Worm (Caenorhabditis elegans): ENCODE results near the gene C09E9.1.

C09E9.1 gene

DNA sequence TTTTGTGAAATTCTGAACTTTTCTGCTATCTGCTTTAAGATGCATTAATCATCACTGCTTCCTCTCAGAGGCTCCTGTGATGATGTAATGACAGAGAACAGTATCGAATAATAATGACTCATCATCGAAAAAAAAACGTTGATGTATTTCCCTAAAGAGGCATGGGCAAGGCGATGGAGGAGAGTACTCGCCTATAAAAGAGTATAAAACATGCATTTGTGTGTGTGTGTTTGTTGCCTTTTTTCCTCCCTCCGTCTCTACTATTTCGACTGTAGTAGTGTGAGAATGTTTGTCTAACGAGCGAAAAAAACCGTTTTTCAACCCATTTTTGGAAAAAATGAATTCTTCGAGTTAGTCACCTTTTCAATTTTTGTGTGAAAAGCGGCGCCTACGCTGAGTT, 10.2 kb downstream of the C09E9.1 start:
- TF ChIP-seq fos-1 (tag; optimal IDR thresholded peaks at IDR 0.05), result peak; percentile 12
- no peak for TF ChIP-seq nhr-90 (tag; optimal IDR thresholded peaks at IDR 0.05; ENCODE audit: poor library complexity)
- no peak for TF ChIP-seq nhr-47 (tag; optimal IDR thresholded peaks at IDR 0.05)

DNA sequence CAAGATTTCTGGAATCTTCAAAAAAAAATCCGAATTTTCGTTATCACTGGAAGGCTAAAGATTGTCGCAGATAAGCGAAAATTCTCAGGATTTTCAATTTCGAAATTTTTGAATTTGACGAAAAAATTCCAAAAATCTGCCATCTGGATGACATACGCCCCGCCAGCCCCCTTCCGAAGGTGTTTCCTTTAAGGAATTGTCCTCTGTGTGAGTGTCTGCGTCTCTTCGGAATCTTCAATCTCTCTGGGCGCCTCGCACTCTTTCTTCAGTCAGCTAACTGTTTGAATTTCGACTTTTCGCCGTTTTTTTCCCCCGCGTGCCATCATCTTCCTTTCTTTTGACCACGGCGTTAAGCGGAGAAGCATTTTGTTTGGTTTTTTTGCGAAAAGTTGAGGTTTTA, 11.9 kb downstream of the C09E9.1 start:
- TF ChIP-seq blmp-1 (tag; optimal IDR thresholded peaks at IDR 0.05) (no peak), sup-37 (GFP tag; optimal IDR thresholded peaks at IDR 0.05) (no peak), egl-13 (tag; optimal IDR thresholded peaks at IDR 0.05) (no peak), unc-86 (tag; optimal IDR thresholded peaks at IDR 0.05) (no peak), xbp-1 (tag; optimal IDR thresholded peaks at IDR 0.05) (no peak), mep-1 (tag; optimal IDR thresholded peaks at IDR 0.05) (no peak), dpl-1 (GFP tag; optimal IDR thresholded peaks at IDR 0.05) (no peak), tbx-2 (tag; optimal IDR thresholded peaks at IDR 0.05) (no peak), efl-3 (GFP tag; optimal IDR thresholded peaks at IDR 0.05) (no peak), hlh-17 (GFP tag; optimal IDR thresholded peaks at IDR 0.05; ENCODE audit: borderline replicate concordance) (no peak), zip-4 (GFP tag; optimal IDR thresholded peaks at IDR 0.05) (no peak), pqm-1 (tag; optimal IDR thresholded peaks at IDR 0.05) (no peak), ceh-8 (GFP tag; optimal IDR thresholded peaks at IDR 0.05) (no peak), nhr-12 (tag; optimal IDR thresholded peaks at IDR 0.05) (no peak), hlh-4 (tag; optimal IDR thresholded peaks at IDR 0.05) (no peak), nhr-19 (GFP tag; conservative IDR thresholded peaks at IDR 0.05) (no peak), F16B12.6 (tag; optimal IDR thresholded peaks at IDR 0.05) (no peak), lsy-2 (tag; optimal IDR thresholded peaks at IDR 0.05) (no peak), unc-98 (GFP tag; IDR thresholded peaks at IDR 0.05) (no peak), nhr-20 (tag; optimal IDR thresholded peaks at IDR 0.05) (no peak)

DNA sequence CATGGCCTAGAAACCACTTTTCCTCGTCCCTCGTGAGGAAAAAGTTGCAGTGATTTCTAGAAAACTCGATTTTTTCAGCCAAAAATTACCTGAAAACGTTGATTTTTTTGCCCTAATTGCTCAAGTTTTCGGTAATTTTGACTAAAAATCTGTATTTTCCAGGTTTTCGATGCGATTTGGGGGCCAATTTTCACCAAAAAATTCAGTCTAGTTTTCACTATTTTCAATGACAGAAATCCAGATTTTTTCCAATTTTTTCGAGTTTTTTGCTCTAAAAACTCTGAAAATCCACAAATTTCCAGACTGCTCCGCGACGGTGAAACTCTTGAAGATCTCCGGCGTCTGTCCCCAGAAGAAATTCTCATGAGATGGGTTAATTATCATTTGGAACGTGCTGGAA, 14.7 kb downstream of the C09E9.1 start, which contains the start of gene plst-1:
plst-1 (plus strand) TSS at position 301 of the 400 bp plus-strand sequence.
- TF ChIP-seq aha-1 (tag; optimal IDR thresholded peaks at IDR 0.05), result no peak
- TF ChIP-seq fkh-8 (tag; optimal IDR thresholded peaks at IDR 0.05), result no peak
- TF ChIP-seq ceh-88 (GFP tag; IDR thresholded peaks at IDR 0.05), result no peak
- TF ChIP-seq lin-39 (tag; optimal IDR thresholded peaks at IDR 0.05), result no peak
- TF ChIP-seq sptf-1 (tag; optimal IDR thresholded peaks at IDR 0.05), result no peak
- no peak for TF ChIP-seq nhr-237 (tag; optimal IDR thresholded peaks at IDR 0.05)
- no peak for TF ChIP-seq unc-62 (GFP tag; optimal IDR thresholded peaks at IDR 0.05)
- TF ChIP-seq lir-3 (tag; optimal IDR thresholded peaks at IDR 0.05; ENCODE audit: poor library complexity), result no peak
- no peak for TF ChIP-seq nhr-11 (tag; optimal IDR thresholded peaks at IDR 0.05)
- TF ChIP-seq nhr-85 (tag), result no peak
- no peak for TF ChIP-seq swsn-7 (tag; optimal IDR thresholded peaks at IDR 0.05)
- TF ChIP-seq ztf-4 (tag; optimal IDR thresholded peaks at IDR 0.05), result no peak
- TF ChIP-seq grh-1 (GFP tag; IDR thresholded peaks at IDR 0.05), result no peak
- no peak for TF ChIP-seq pax-3 (tag; optimal IDR thresholded peaks at IDR 0.05)

DNA sequence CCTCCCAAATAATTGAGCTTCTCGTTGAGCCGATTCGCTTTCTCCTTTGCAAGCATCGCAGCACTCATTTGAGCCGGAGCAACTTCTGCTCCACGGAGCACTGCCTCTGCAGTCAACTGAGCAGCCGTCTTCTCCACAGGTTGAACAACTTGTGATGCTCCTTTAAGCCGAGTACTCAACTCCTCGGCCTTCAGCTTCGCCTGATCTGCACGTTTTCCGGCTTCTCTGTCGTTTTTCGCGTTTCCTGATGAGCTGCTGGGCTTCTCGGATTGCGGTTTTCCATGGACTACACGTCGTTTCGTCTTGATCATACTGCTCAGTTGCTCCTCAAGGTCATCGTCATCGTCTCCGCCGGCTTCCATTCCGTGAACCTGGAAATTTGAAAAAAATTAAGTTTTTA, 24.3 kb downstream of the C09E9.1 start:
- no peak for TF ChIP-seq sup-37 (GFP tag; optimal IDR thresholded peaks at IDR 0.05)

DNA sequence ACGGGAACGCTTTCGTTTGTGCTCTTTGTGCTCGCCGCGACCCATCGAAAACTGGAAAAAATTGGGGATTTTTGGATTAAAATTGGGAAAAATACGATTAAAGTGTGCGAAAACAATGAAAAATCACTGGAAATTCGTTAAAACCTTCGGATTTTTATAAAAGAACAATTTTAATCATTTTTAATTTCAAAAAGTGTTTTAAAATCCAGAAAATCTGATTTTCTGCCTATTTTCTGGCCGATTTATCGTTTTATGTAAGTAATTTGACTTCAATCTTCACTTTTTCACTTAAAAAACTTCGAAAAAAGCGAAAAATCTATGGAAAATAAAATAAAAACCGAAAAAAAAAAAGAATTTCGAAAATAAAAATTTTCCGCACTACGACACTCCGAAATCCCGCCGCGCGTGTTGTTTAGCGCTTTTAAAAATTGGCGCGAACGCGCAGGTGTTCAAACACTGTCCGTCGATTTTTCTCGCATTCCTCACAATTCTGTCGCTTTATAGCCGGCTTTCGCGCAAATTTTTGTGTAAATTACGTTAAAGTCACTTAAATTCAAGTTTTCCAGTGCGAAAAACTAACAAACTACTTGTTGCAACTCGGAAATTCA, 35.0 kb downstream of the C09E9.1 start, which contains the start of the genes ddx-46 and F53H1.4:
ddx-46 (minus strand) TSS at position 51 of the 608 bp plus-strand sequence.
F53H1.4 (plus strand) TSS at position 567 of the 608 bp plus-strand sequence.
- no peak for TF ChIP-seq Y116A8C.19 (tag; optimal IDR thresholded peaks at IDR 0.05; ENCODE audit: borderline replicate concordance)
- TF ChIP-seq tbx-2 (tag; optimal IDR thresholded peaks at IDR 0.05), result peak; percentile 48
- peak; percentile 91 to 94 for TF ChIP-seq efl-1 (optimal IDR thresholded peaks at IDR 0.05)
- peak; percentile 94 to 99 for TF ChIP-seq efl-1 (GFP tag; optimal IDR thresholded peaks at IDR 0.05 in 1 of 2)
- no peak for TF ChIP-seq nhr-11 (tag; optimal IDR thresholded peaks at IDR 0.05)
- peak; percentile 13 for TF ChIP-seq nhr-77 (tag; optimal IDR thresholded peaks at IDR 0.05)
- TF ChIP-seq fkh-4 (tag; optimal IDR thresholded peaks at IDR 0.05; ENCODE audit: borderline replicate concordance), result peak; percentile 24
- peak; percentile 79 for TF ChIP-seq lin-15B (tag; optimal IDR thresholded peaks at IDR 0.05)
- no peak for TF ChIP-seq hpl-2 (GFP tag; optimal IDR thresholded peaks at IDR 0.05)
- peak; percentile 90 to 92 (median 92) for TF ChIP-seq dpl-1 (GFP tag; optimal IDR thresholded peaks at IDR 0.05)
- TF ChIP-seq nhr-85 (tag), result peak; percentile 48
- peak; percentile 43 for TF ChIP-seq irx-1 (tag; optimal IDR thresholded peaks at IDR 0.05)
- TF ChIP-seq rnt-1 (tag; optimal IDR thresholded peaks at IDR 0.05), result no peak
- TF ChIP-seq lin-35 (GFP tag; optimal IDR thresholded peaks at IDR 0.05), result peak; percentile 88 to 93
- TF ChIP-seq aly-2 (tag; optimal IDR thresholded peaks at IDR 0.05), result no peak
- no peak for TF ChIP-seq unc-98 (GFP tag; IDR thresholded peaks at IDR 0.05)
